Fruit fly (Drosophila melanogaster) whole organism, wandering third instar larva: ENCODE results near the gene CG43673.

ENCODE experiments used
- Hr78 ChIP-seq: fragments of >200 bp; optimal IDR thresholded peaks from 2 replicates; lab custom pipeline; 2017; ENCODE audit warnings: missing biosample characterization, missing genetic modification characterization
- dmrt93B ChIP-seq: fragments of 200-800 bp; sonication (Bioruptor generic); optimal IDR thresholded peaks from 2 replicates; lab custom pipeline; 2018; ENCODE audit warnings: missing biosample characterization, mild to moderate bottlenecking, missing genetic modification characterization
- lola ChIP-seq: fragments of >200 bp; optimal IDR thresholded peaks from 2 replicates; lab custom pipeline; 2017; ENCODE audit warnings: missing biosample characterization, missing genetic modification characterization
- usp ChIP-seq: fragments of >200 bp; optimal IDR thresholded peaks from 2 replicates; lab custom pipeline; 2017; ENCODE audit warnings: missing biosample characterization, missing genetic modification characterization

- TF ChIP-seq usp (no peak), Hr78 (GFP tag; lab: Kevin White, UChicago) (no peak), dmrt93B (GFP tag; lab: Kevin White, UChicago) (no peak), lola (GFP tag; lab: Kevin White, UChicago) (no peak)
Measured at dm6 chrX:15737110-15737509, 41.8 kb upstream of the CG43673 start, which contains the start of gene Arp6.
